Worm (Caenorhabditis elegans): Measurements from ENCODE around the gene ZK353.9.

ZK353.9 gene

DNA sequence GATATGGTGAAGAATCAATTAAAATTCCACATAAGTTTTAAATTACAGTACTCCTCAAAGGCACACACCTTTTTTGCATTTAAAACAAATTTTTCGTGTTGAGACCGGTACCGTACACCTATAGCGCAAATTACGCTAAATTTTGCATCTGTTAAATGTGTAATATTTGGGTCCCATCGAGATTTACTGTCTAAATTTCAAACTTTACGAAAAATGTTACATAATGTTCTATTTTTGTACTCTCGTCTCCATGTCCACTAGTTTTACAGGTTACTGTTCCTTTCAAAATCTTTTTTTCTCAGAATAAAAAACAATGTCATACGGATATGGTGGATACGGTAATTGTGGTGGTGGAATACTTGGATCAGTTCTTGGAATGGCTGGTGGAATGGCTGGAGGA lies 10.9 kb upstream of the ZK353.9 start, which contains the start of gene ZK353.2:
Gene ZK353.2, plus strand, starts transcription at position 301 of the 400 bp plus-strand sequence.
- TF ChIP-seq dao-5 (tag; optimal IDR thresholded peaks at IDR 0.05) (no peak), W03F9.2 (tag; optimal IDR thresholded peaks at IDR 0.05) (no peak), him-1 (tag; optimal IDR thresholded peaks at IDR 0.05) (no peak)

DNA sequence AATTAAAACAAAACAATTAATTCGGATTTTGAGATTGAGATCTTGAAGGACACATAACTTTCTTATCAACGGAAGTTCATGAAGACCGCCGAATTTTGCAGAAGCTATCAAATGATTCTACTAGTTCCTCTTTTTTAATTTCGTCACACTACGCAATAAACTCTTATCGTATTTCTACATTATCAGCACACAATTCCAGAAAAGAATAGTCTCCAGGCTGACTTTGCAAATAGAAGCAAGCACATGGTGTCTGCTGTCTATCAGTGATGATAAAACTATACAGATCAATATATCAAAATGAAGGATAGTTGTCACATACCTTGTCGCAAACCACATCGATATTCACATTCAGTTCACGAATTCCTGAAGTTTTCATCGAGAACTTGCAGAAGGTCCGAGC lies 8.8 kb upstream of the ZK353.9 start:
- TF ChIP-seq dao-5 (tag; optimal IDR thresholded peaks at IDR 0.05) (no peak), him-1 (tag; optimal IDR thresholded peaks at IDR 0.05) (no peak), W03F9.2 (tag; optimal IDR thresholded peaks at IDR 0.05) (no peak)

DNA sequence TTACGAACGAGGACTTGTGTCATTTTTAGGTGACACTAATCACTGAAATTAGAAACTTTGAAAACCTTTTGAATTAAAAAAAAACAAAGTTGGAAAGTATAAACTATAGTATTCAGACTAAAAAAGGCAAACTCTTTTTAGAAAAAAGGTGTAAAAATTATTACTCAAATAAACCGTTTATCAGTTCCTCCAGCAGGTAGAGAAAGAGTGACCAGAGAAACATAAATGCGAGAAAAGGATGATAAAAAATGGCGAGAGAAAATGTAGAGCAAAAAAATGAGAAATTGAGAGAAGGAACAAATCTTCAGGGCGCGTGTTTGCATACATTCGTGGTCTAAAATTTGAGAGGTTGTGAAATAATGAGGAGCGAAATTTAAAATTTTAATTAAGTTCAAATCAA lies 7.4 kb upstream of the ZK353.9 start, which contains the start of gene lap-1:
Gene lap-1, minus strand, starts transcription at position 42 of the 400 bp plus-strand sequence.
- TF ChIP-seq dao-5 (tag; optimal IDR thresholded peaks at IDR 0.05) (no peak), him-1 (tag; optimal IDR thresholded peaks at IDR 0.05) (no peak), W03F9.2 (tag; optimal IDR thresholded peaks at IDR 0.05) (no peak)

- TF ChIP-seq W03F9.2 (tag; optimal IDR thresholded peaks at IDR 0.05) (no peak), dao-5 (tag; optimal IDR thresholded peaks at IDR 0.05) (no peak), him-1 (tag; optimal IDR thresholded peaks at IDR 0.05) (no peak)
Observed at ce11 chrIII:8402633-8403032, 6.7 kb upstream of the ZK353.9 start.

DNA sequence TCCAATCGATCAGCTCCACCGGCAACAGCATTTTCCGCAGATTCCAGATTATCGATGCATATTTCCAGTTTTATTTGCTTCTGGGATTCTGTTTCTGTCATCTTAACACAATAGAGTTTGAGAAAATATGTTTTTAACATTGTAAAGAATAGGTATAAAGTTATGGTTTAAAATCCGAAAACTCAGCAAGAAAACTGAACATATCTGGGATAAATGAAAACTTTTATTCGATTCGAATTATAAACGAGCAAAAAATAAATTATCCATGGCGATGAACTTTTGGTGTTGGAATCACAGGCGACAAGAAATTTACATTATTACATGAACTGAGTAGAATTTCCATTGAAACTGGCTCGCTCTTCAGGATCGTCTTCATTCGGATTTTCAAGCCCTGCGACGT lies 5.8 kb upstream of the ZK353.9 start, which contains the start of gene cutc-1:
Gene cutc-1, minus strand, starts transcription at position 101 of the 400 bp plus-strand sequence.
- no peak for TF ChIP-seq him-1 (tag; optimal IDR thresholded peaks at IDR 0.05)
- TF ChIP-seq dao-5 (tag; optimal IDR thresholded peaks at IDR 0.05): no peak
- no peak for TF ChIP-seq W03F9.2 (tag; optimal IDR thresholded peaks at IDR 0.05)

DNA sequence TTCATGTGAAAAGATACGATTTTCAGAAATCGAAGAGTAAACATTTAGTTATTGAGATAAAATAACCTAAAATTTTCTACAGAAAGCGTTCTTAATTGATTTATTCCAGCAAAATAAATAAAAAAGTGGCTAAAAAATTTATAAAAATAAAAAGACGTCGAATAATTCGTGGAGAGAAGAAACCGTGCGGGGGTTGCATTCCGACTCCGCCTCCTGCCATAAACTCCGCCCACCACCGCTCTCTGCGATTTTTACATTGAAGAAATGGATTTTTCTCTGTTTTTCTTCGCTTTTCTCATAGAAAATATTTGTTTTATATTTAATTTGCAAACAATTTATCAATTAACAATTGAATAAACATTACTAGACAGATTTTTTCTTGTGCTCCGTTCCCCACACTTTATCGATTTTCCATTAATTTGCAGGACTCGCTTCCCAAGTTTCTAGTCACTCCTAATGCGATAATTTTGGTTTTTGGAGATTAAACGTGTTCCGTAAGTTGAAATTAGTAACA lies 3.8 kb upstream of the ZK353.9 start, which contains the start of the genes ubxn-4 and cyy-1:
Gene ubxn-4, minus strand, starts transcription at position 114 of the 514 bp plus-strand sequence.
Gene cyy-1, plus strand, starts transcription at position 426 of the 514 bp plus-strand sequence.
- no peak for TF ChIP-seq dao-5 (tag; optimal IDR thresholded peaks at IDR 0.05)
- peak; percentile 15 for TF ChIP-seq W03F9.2 (tag; optimal IDR thresholded peaks at IDR 0.05)
- TF ChIP-seq him-1 (tag; optimal IDR thresholded peaks at IDR 0.05): no peak

ce11 chrIII:8410747-8411146 lies 1.5 kb downstream of the ZK353.9 start:
- TF ChIP-seq him-1 (tag; optimal IDR thresholded peaks at IDR 0.05) (no peak), dao-5 (tag; optimal IDR thresholded peaks at IDR 0.05) (no peak), W03F9.2 (tag; optimal IDR thresholded peaks at IDR 0.05) (no peak)

DNA sequence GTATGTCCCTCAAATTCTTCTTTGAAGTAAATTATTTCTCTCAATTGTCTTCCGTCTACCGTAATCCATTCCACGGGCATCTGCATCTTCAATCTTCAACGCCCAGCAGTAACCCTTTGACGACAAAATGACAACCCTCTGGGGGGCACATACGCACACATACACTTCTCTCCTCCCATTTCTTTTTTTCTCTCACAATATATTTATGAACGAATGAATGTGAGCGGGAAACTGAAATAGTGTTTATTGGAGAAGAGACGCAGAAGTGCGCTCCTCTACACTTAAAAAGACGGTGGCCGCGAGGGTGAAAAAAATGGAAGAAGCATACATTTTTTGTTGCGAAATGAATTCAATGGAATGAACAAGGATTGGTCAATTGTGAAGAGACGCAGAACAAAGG lies 2.7 kb downstream of the ZK353.9 start:
- TF ChIP-seq dao-5 (tag; optimal IDR thresholded peaks at IDR 0.05): no peak

- TF ChIP-seq him-1 (tag; optimal IDR thresholded peaks at IDR 0.05) (no peak), dao-5 (tag; optimal IDR thresholded peaks at IDR 0.05) (no peak), W03F9.2 (tag; optimal IDR thresholded peaks at IDR 0.05) (no peak)
Observed at ce11 chrIII:8413501-8413900, 4.2 kb downstream of the ZK353.9 start.

DNA sequence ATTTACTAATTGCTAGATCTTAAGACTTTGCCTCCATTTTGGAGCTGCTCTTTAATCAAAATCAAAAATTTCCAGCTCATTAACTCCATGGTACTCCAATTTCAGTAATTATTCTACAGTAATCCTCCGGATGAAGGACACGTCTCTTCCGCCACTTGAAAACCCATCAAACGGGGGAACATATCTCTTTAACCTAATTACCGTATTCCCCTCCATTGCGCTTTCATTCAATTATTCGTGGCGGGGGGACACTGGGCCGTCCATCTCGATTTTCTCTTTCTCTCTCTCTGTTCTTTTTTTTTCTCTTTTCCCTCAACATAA lies 7.5 kb downstream of the ZK353.9 start:
- TF ChIP-seq him-1 (tag; optimal IDR thresholded peaks at IDR 0.05) (no peak), dao-5 (tag; optimal IDR thresholded peaks at IDR 0.05) (no peak), W03F9.2 (tag; optimal IDR thresholded peaks at IDR 0.05) (no peak)

ce11 chrIII:8417192-8417967 lies 8.1 kb downstream of the ZK353.9 start:
- TF ChIP-seq him-1 (tag; optimal IDR thresholded peaks at IDR 0.05) (peak; percentile 95), dao-5 (tag; optimal IDR thresholded peaks at IDR 0.05) (peak; percentile 29), W03F9.2 (tag; optimal IDR thresholded peaks at IDR 0.05) (peak; percentile 78)

DNA sequence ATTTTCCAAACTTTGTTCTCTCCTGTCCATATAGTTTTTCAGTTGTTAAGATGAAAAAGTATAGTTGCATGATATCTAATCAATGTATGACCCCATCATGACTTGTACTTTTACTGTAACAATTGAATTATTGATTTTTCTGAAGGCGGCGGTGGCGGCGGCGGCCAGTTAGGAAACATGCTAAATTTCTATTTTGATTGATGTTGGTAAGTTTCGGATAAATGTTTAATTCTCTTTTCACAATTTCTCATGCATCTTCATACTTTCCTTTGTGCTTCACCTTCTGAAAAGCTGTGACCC lies 8.6 kb downstream of the ZK353.9 start, which contains the start of gene sor-1:
Gene sor-1, plus strand, starts transcription at position 201 of the 300 bp plus-strand sequence.
- no peak for TF ChIP-seq dao-5 (tag; optimal IDR thresholded peaks at IDR 0.05)
- TF ChIP-seq W03F9.2 (tag; optimal IDR thresholded peaks at IDR 0.05): no peak
- TF ChIP-seq him-1 (tag; optimal IDR thresholded peaks at IDR 0.05): no peak

ce11 chrIII:8425076-8425475 lies 15.8 kb downstream of the ZK353.9 start:
- TF ChIP-seq W03F9.2 (tag; optimal IDR thresholded peaks at IDR 0.05) (no peak), dao-5 (tag; optimal IDR thresholded peaks at IDR 0.05) (peak; percentile 56), him-1 (tag; optimal IDR thresholded peaks at IDR 0.05) (peak; percentile 61)

ce11 chrIII:8426271-8426670 lies 17.0 kb downstream of the ZK353.9 start, which contains the start of gene cec-1:
Gene cec-1, plus strand, starts transcription at chrIII:8426333.
- no peak for TF ChIP-seq W03F9.2 (tag; optimal IDR thresholded peaks at IDR 0.05)
- no peak for TF ChIP-seq dao-5 (tag; optimal IDR thresholded peaks at IDR 0.05)
- no peak for TF ChIP-seq him-1 (tag; optimal IDR thresholded peaks at IDR 0.05)

Measured in whole organism, L4/young adult.